Fruit fly (Drosophila melanogaster) whole organism, embryonic: ENCODE data around the gene Cka.

ENCODE experiments used
- Atf3 ChIP-seq: fragments of 200-800 bp; sonication (Bioruptor generic); optimal IDR thresholded peaks from 3 replicates; lab custom pipeline; 2016; ENCODE audit warnings: missing biosample characterization, missing genetic modification characterization
- Awh ChIP-seq: fragments of 200-800 bp; sonication (Bioruptor generic); IDR thresholded peaks from 2 replicates; pipeline ENCODE4, ENCODE4 v1.3.6; 2022; ENCODE audit warnings: missing biosample characterization, missing genetic modification characterization
- Bgb ChIP-seq: fragments of 200-800 bp; sonication (Bioruptor generic); IDR thresholded peaks from 2 replicates; pipeline ENCODE4 v1.3.6; 2022; ENCODE audit warnings: missing biosample characterization, missing genetic modification characterization; ENCODE audit not compliant: partially characterized antibody
- Blimp-1 ChIP-seq: fragments of 200-800 bp; sonication (Bioruptor generic); optimal IDR thresholded peaks from 3 replicates; lab custom pipeline; 2018; ENCODE audit warnings: missing biosample characterization, missing genetic modification characterization, mild to moderate bottlenecking, moderate library complexity, missing genetic modification reagents
- CG10366 ChIP-seq: fragments of 200-800 bp; sonication (Bioruptor generic); IDR thresholded peaks from 2 replicates; pipeline ENCODE4 v1.3.6; 2022; ENCODE audit warnings: missing biosample characterization, missing genetic modification characterization
- CG10654 ChIP-seq: fragments of 200-800 bp; sonication (Bioruptor generic); optimal IDR thresholded peaks from 2 replicates; lab custom pipeline; 2016; ENCODE audit warnings: missing biosample characterization, missing genetic modification characterization
- CG11085 ChIP-seq: fragments of 200-800 bp; sonication (Bioruptor generic); IDR thresholded peaks from 2 replicates; pipeline ENCODE4 v1.3.6; 2022; ENCODE audit warnings: missing biosample characterization, missing genetic modification characterization
- CG11398 ChIP-seq: fragments of 200-800 bp; sonication (Bioruptor generic); optimal IDR thresholded peaks from 2 replicates; lab custom pipeline; 2016; ENCODE audit warnings: missing biosample characterization, missing genetic modification characterization
- CG11696 ChIP-seq: fragments of 200-800 bp; sonication (Bioruptor generic); IDR thresholded peaks from 2 replicates; pipeline ENCODE4 v1.3.6; 2022; ENCODE audit warnings: missing biosample characterization, missing genetic modification characterization
- CG12659 ChIP-seq: fragments of 200-800 bp; sonication (Bioruptor generic); optimal IDR thresholded peaks from 3 replicates; lab custom pipeline; 2017; ENCODE audit warnings: mild to moderate bottlenecking, missing biosample characterization, missing genetic modification reagents, missing genetic modification characterization
- CG13624 ChIP-seq: fragments of 200-800 bp; sonication (Bioruptor generic); optimal IDR thresholded peaks from 2 replicates; lab custom pipeline; 2016; ENCODE audit warnings: missing biosample characterization, missing genetic modification characterization
- CG14014 ChIP-seq: fragments of 200-800 bp; sonication (Bioruptor generic); IDR thresholded peaks from 2 replicates; pipeline ENCODE4 v1.3.6; 2022; ENCODE audit warnings: missing biosample characterization, missing genetic modification characterization
- CG14860 ChIP-seq: fragments of 200-800 bp; sonication (Bioruptor generic); IDR thresholded peaks from 3 replicates; pipeline ENCODE4 v1.3.6; 2022; ENCODE audit warnings: missing biosample characterization, missing genetic modification characterization; ENCODE audit not compliant: partially characterized antibody
- CG1603 ChIP-seq: fragments of 200-800 bp; sonication (Bioruptor generic); optimal IDR thresholded peaks from 2 replicates; lab custom pipeline; 2019; ENCODE audit warnings: missing biosample characterization, mild to moderate bottlenecking, missing genetic modification characterization, moderate library complexity
- CG1647 ChIP-seq: fragments of 200-800 bp; sonication (Bioruptor generic); optimal IDR thresholded peaks from 3 replicates; lab custom pipeline; 2016; ENCODE audit warnings: missing biosample characterization, missing genetic modification characterization
- CG17361 ChIP-seq: fragments of 200-800 bp; sonication (Bioruptor generic); IDR thresholded peaks from 3 replicates; pipeline ENCODE4 v1.3.6; 2022; ENCODE audit warnings: missing biosample characterization, missing genetic modification characterization
- CG2116 ChIP-seq: fragments of 200-800 bp; sonication (Bioruptor generic); optimal IDR thresholded peaks from 3 replicates; lab custom pipeline; 2018; ENCODE audit warnings: missing biosample characterization, mild to moderate bottlenecking, missing genetic modification characterization
- CG2889 ChIP-seq: fragments of 200-800 bp; sonication (Bioruptor generic); IDR thresholded peaks from 3 replicates; pipeline ENCODE4 v1.3.6; 2022; ENCODE audit warnings: missing biosample characterization, missing genetic modification characterization
- CG31365 ChIP-seq: fragments of 200-800 bp; sonication (Bioruptor generic); optimal IDR thresholded peaks from 2 replicates; lab custom pipeline; 2018; ENCODE audit warnings: missing biosample characterization, mild to moderate bottlenecking, missing genetic modification characterization
- CG3281 ChIP-seq: fragments of 200-800 bp; sonication (Bioruptor generic); optimal IDR thresholded peaks from 3 replicates; lab custom pipeline; 2017; ENCODE audit warnings: missing biosample characterization, mild to moderate bottlenecking, missing genetic modification characterization
- CG3838 ChIP-seq: fragments of 200-800 bp; sonication (Bioruptor generic); optimal IDR thresholded peaks from 3 replicates; lab custom pipeline; 2016; ENCODE audit warnings: missing biosample characterization, missing genetic modification characterization
- CG7372 ChIP-seq: fragments of 200-800 bp; sonication (Bioruptor generic); IDR thresholded peaks from 2 replicates; pipeline ENCODE4 v1.3.6; 2022; ENCODE audit warnings: missing biosample characterization, missing genetic modification characterization
- CG9727 ChIP-seq: fragments of 200-800 bp; sonication (Bioruptor generic); optimal IDR thresholded peaks from 3 replicates; lab custom pipeline; 2017; ENCODE audit warnings: missing biosample characterization, mild to moderate bottlenecking, missing genetic modification characterization
- D19B ChIP-seq: fragments of 200-800 bp; sonication (Bioruptor generic); optimal IDR thresholded peaks from 2 replicates; lab custom pipeline; 2017; ENCODE audit warnings: missing biosample characterization, mild to moderate bottlenecking, missing genetic modification characterization
- Dbx ChIP-seq: fragments of 200-800 bp; sonication (Bioruptor generic); IDR thresholded peaks from 3 replicates; pipeline ENCODE4 v1.3.6; 2022; ENCODE audit warnings: missing biosample characterization, missing genetic modification characterization
- Dek ChIP-seq: fragments of 200-800 bp; sonication (Bioruptor generic); optimal IDR thresholded peaks from 3 replicates; lab custom pipeline; 2019; ENCODE audit warnings: missing biosample characterization, mild to moderate bottlenecking, missing genetic modification characterization, moderate library complexity
- Ets65A ChIP-seq: fragments of 200-800 bp; sonication (Bioruptor generic); peaks from one replicate; lab custom pipeline; 2016; ENCODE audit warnings: missing biosample characterization, missing genetic modification characterization
- Gug ChIP-seq: fragments of 200-800 bp; sonication (Bioruptor generic); IDR thresholded peaks from 4 replicates; pipeline ENCODE4 v1.3.6; 2022; ENCODE audit warnings: missing biosample characterization, missing genetic modification characterization
- H2.0 ChIP-seq: fragments of 200-800 bp; sonication (Bioruptor generic); IDR thresholded peaks from 2 replicates; pipeline ENCODE4 v1.3.6; 2022; ENCODE audit warnings: missing biosample characterization, missing genetic modification characterization
- Hand ChIP-seq: fragments of 200-800 bp; sonication (Bioruptor generic); optimal IDR thresholded peaks from 2 replicates; lab custom pipeline; 2017; ENCODE audit warnings: mild to moderate bottlenecking, missing biosample characterization, missing genetic modification reagents, missing genetic modification characterization
- Hey ChIP-seq: fragments of 200-800 bp; sonication (Bioruptor generic); optimal IDR thresholded peaks from 3 replicates; lab custom pipeline; 2018; ENCODE audit warnings: missing biosample characterization, mild to moderate bottlenecking, missing genetic modification characterization
- HmgZ ChIP-seq: fragments of 200-800 bp; sonication (Bioruptor generic); optimal IDR thresholded peaks from 2 replicates; lab custom pipeline; 2018; ENCODE audit warnings: missing biosample characterization, mild to moderate bottlenecking, missing genetic modification characterization
- Max ChIP-seq: fragments of 200-800 bp; sonication (Bioruptor generic); optimal IDR thresholded peaks from 2 replicates; lab custom pipeline; 2016; ENCODE audit warnings: missing biosample characterization, mild to moderate bottlenecking, missing genetic modification characterization
- Mes4 ChIP-seq: fragments of 200-800 bp; sonication (Bioruptor generic); optimal IDR thresholded peaks from 2 replicates; lab custom pipeline; 2016; ENCODE audit warnings: missing biosample characterization, missing genetic modification characterization
- Rx ChIP-seq: fragments of 200-800 bp; sonication (Bioruptor generic); IDR thresholded peaks from 2 replicates; pipeline ENCODE4 v1.3.6; 2022; ENCODE audit warnings: missing biosample characterization, missing genetic modification characterization
- Six4 ChIP-seq: fragments of 200-800 bp; sonication (Bioruptor generic); optimal IDR thresholded peaks from 2 replicates; lab custom pipeline; 2016; ENCODE audit warnings: missing biosample characterization, missing genetic modification characterization
- TFAM ChIP-seq: fragments of 200-800 bp; sonication (Bioruptor generic); optimal IDR thresholded peaks from 2 replicates; lab custom pipeline; 2017; ENCODE audit warnings: missing biosample characterization, missing genetic modification characterization, inconsistent platforms
- bigmax ChIP-seq: fragments of 200-800 bp; sonication (Bioruptor generic); optimal IDR thresholded peaks from 2 replicates; lab custom pipeline; 2018; ENCODE audit warnings: missing biosample characterization, mild to moderate bottlenecking, missing genetic modification characterization
- cas ChIP-seq: fragments of 200-800 bp; sonication (Bioruptor generic); IDR thresholded peaks from 2 replicates; pipeline ENCODE4 v1.3.6; 2022; ENCODE audit warnings: missing biosample characterization, missing genetic modification characterization
- gem ChIP-seq: fragments of 200-800 bp; sonication (Bioruptor generic); optimal IDR thresholded peaks from 2 replicates; lab custom pipeline; 2019; ENCODE audit warnings: missing biosample characterization, mild to moderate bottlenecking, missing genetic modification characterization, moderate library complexity
- hb ChIP-seq: fragments of 200-800 bp; sonication (Bioruptor generic); IDR thresholded peaks from 3 replicates; pipeline ENCODE4 v1.3.6; 2022; ENCODE audit warnings: missing biosample characterization, missing genetic modification characterization; ENCODE audit not compliant: partially characterized antibody
- ind ChIP-seq: fragments of 200-800 bp; sonication (Bioruptor generic); optimal IDR thresholded peaks from 3 replicates; lab custom pipeline; 2016; ENCODE audit warnings: missing biosample characterization, missing genetic modification characterization
- mam ChIP-seq: fragments of 200-800 bp; sonication (Bioruptor generic); optimal IDR thresholded peaks from 3 replicates; lab custom pipeline; 2016; ENCODE audit warnings: missing biosample characterization, missing genetic modification characterization
- nerfin-2 ChIP-seq: fragments of 200-800 bp; sonication (Bioruptor generic); IDR thresholded peaks from 2 replicates; pipeline ENCODE4 v1.3.6; 2022; ENCODE audit warnings: missing biosample characterization, missing genetic modification characterization; ENCODE audit not compliant: partially characterized antibody
- pb ChIP-seq: fragments of 200-800 bp; sonication (Bioruptor generic); optimal IDR thresholded peaks from 3 replicates; lab custom pipeline; 2016; ENCODE audit warnings: missing biosample characterization, missing genetic modification characterization
- ro ChIP-seq: fragments of 200-800 bp; sonication (Bioruptor generic); IDR thresholded peaks from 2 replicates; pipeline ENCODE4 v1.3.6; 2022; ENCODE audit warnings: missing biosample characterization, missing genetic modification characterization
- row ChIP-seq: fragments of 200-800 bp; sonication (Bioruptor generic); IDR thresholded peaks from 3 replicates; pipeline ENCODE4 v1.3.6; 2022; ENCODE audit warnings: missing biosample characterization, missing genetic modification characterization
- schlank ChIP-seq: fragments of 200-800 bp; sonication (Bioruptor generic); optimal IDR thresholded peaks from 2 replicates; lab custom pipeline; 2018; ENCODE audit warnings: missing biosample characterization, mild to moderate bottlenecking, missing genetic modification characterization
- sens ChIP-seq: fragments of 200-800 bp; sonication (Bioruptor generic); peaks from one replicate; lab custom pipeline; 2016; ENCODE audit warnings: missing biosample characterization, missing genetic modification characterization
- so ChIP-seq: fragments of 200-800 bp; sonication (Bioruptor generic); IDR thresholded peaks from 3 replicates; pipeline ENCODE4 v1.3.6; 2022; ENCODE audit warnings: missing biosample characterization, missing genetic modification characterization
- zen ChIP-seq: fragments of 200-800 bp; sonication (Bioruptor generic); optimal IDR thresholded peaks from 3 replicates; lab custom pipeline; 2018; ENCODE audit warnings: missing biosample characterization, mild to moderate bottlenecking, missing genetic modification characterization, moderate library complexity

Cka gene

dm6 chr2L:8082692-8083412, 52.3 kb downstream of the Cka start, which contains the start of gene Mcr (continued):
- TF ChIP-seq row (GFP tag; lab: Robert Waterston, UW): peak; percentile 31; the same call in 1 of the 3 replicates
- TF ChIP-seq CG7372: no peak
- TF ChIP-seq Awh (GFP tag; lab: Robert Waterston, UW): no peak
- no peak for TF ChIP-seq Mes4
- no peak for TF ChIP-seq Gug (GFP tag; lab: Robert Waterston, UW)
- no peak for TF ChIP-seq nerfin-2
- TF ChIP-seq Dek (tag; lab: Kevin White, UChicago): peak; percentile 14
- no peak for TF ChIP-seq Hey (tag; lab: Kevin White, UChicago)
- no peak for TF ChIP-seq Max (GFP tag; lab: Kevin White, UChicago)
- TF ChIP-seq CG13624 (GFP tag; lab: Kevin White, UChicago): peak; percentile 45
- TF ChIP-seq CG11398 (GFP tag; lab: Kevin White, UChicago): no peak
- no peak for TF ChIP-seq CG10366
- no peak for TF ChIP-seq Atf3 (GFP tag; lab: Kevin White, UChicago)
- no peak for TF ChIP-seq CG3281
- peak; percentile 18 for TF ChIP-seq mam
- no peak for TF ChIP-seq Hand (GFP tag; lab: Kevin White, UChicago)
- peak; percentile 38 for TF ChIP-seq Ets65A
- TF ChIP-seq CG11696: no peak
- no peak for TF ChIP-seq hb (GFP tag; lab: Robert Waterston, UW)
- peak; percentile 28 for TF ChIP-seq gem
- TF ChIP-seq CG31365 (tag; lab: Kevin White, UChicago): no peak
- TF ChIP-seq ro (GFP tag; lab: Robert Waterston, UW): no peak
- TF ChIP-seq CG10654 (GFP tag; lab: Kevin White, UChicago): peak; percentile 12
- TF ChIP-seq schlank: no peak
- no peak for TF ChIP-seq ind (GFP tag; lab: Kevin White, UChicago)
- no peak for TF ChIP-seq CG14860 (GFP tag; lab: Robert Waterston, UW)
- TF ChIP-seq zen: no peak
- no peak for TF ChIP-seq CG9727 (GFP tag; lab: Kevin White, UChicago)
- TF ChIP-seq HmgZ (tag; lab: Kevin White, UChicago): no peak
- TF ChIP-seq CG14014 (GFP tag; lab: Robert Waterston, UW): no peak
- TF ChIP-seq Blimp-1 (GFP tag; lab: Kevin White, UChicago): no peak
- no peak for TF ChIP-seq CG2889 (GFP tag; lab: Robert Waterston, UW)
- TF ChIP-seq so (GFP tag; lab: Robert Waterston, UW): no peak
- TF ChIP-seq CG2116 (GFP tag; lab: Kevin White, UChicago): peak; percentile 50
- TF ChIP-seq Dbx: no peak
- TF ChIP-seq TFAM (GFP tag; lab: Kevin White, UChicago): no peak
- no peak for TF ChIP-seq CG3838 (GFP tag; lab: Kevin White, UChicago)
- TF ChIP-seq bigmax (GFP tag; lab: Kevin White, UChicago): no peak
- TF ChIP-seq pb (GFP tag; lab: Kevin White, UChicago): no peak
- TF ChIP-seq cas (GFP tag; lab: Robert Waterston, UW): no peak
- no peak for TF ChIP-seq D19B (GFP tag; lab: Kevin White, UChicago)
- peak; percentile 28 for TF ChIP-seq sens (GFP tag; lab: Kevin White, UChicago)
- TF ChIP-seq Six4 (GFP tag; lab: Kevin White, UChicago): no peak
- peak; percentile 28 for TF ChIP-seq Bgb (GFP tag; lab: Robert Waterston, UW)
- no peak for TF ChIP-seq CG11085
- peak; percentile 34; the same call in 1 of the 3 replicates for TF ChIP-seq CG17361 (GFP tag; lab: Robert Waterston, UW)
- TF ChIP-seq CG1647: no peak
- peak; percentile 11 for TF ChIP-seq CG1603 (tag; lab: Kevin White, UChicago)
- TF ChIP-seq Rx (GFP tag; lab: Robert Waterston, UW): no peak
- TF ChIP-seq H2.0 (GFP tag; lab: Robert Waterston, UW): 0 out of 2 replicates have a peak, but pooled peaks have one; percentile 2
- peak; percentile 62 for TF ChIP-seq CG12659 (GFP tag; lab: Kevin White, UChicago)
